Fruit fly (Drosophila melanogaster) whole organism, larva: ENCODE data around the gene sit.

Source experiments
- noc ChIP-seq: fragments of 200-800 bp; sonication (Bioruptor generic); optimal IDR thresholded peaks from 3 replicates; lab custom pipeline; 2019; ENCODE audit warnings: missing biosample characterization, mild to moderate bottlenecking, missing genetic modification characterization, moderate library complexity

Gene sit

DNA sequence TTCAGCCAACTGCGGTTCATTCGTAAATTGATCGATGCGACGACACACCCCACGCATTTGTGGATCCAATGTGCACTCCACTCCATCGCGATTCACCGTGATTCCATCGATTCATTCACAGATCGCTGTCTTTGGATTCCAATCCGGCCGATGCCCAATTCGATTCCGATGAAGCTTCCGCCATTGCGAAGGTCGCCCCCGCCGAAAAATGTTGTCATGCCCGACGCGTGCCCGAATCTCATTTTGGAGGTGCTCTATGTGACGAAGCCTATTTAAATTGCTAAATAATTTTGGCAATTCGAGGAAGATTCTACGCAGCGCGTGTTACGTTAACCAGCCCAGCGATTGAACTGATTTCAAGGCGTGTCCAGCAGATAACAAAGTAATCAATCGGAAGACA, 21.7 kb downstream of the sit start:
- no peak for TF ChIP-seq noc (tag; lab: Kevin White, UChicago)

- no peak for TF ChIP-seq noc (tag; lab: Kevin White, UChicago)
These were observed 22.6 kb downstream of the sit start, which contains the start of gene CG5326 for dm6 chr3R:22539762-22540161. CG5326 (minus strand) TSS chr3R:22539919.

- no peak for TF ChIP-seq noc (tag; lab: Kevin White, UChicago)
These were observed 23.5 kb downstream of the sit start for dm6 chr3R:22538877-22539276.

DNA sequence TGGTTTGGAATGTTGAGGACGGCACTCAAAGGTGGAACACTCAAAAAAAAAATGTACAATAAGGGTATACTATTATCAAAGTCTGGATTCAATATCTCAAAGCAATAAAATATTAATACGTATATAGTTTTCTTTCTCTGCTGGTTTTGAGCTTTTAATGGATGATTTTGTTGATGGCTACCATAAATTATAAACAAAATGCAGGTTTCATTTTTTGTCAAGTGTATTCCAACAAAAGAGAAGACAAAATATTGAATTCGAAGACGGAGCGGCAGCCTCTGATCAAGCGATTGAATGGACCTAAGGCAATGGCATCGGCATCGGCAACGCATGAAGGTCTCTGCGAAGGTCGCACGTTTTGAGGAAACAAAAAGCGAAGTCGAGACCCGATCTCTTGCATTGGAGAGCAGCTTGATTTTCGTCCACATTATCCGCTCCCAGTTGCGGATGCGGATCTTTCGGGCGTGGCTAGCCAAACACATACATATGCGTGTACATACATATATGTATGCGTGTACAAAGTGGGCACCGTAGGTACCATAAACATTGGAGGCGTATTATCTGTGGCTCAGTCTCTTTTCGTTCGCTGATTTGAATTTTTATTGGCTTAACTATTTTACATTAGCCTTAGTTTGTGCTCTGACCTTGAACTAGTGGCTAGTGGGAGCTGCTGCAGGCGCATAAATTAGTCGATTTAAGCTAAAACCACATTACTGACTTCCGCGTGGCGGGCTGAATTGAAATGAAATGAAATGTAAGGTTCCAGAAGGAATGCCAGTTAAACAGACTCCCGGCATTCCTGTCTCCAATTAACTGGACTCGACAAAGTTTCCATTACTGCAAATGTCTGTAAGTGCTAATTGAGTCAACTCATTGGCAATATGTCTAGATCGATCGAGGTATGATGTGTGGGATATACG, 25.6 kb downstream of the sit start:
- TF ChIP-seq noc (tag; lab: Kevin White, UChicago): peak; percentile 18

dm6 chr3R:22535945-22536344, 26.4 kb downstream of the sit start:
- TF ChIP-seq noc (tag; lab: Kevin White, UChicago): no peak

- no peak for TF ChIP-seq noc (tag; lab: Kevin White, UChicago)
These were observed 28.1 kb downstream of the sit start for dm6 chr3R:22533973-22534931.

dm6 chr3R:22531801-22532200, 30.6 kb downstream of the sit start, which contains the start of gene CG33093:
CG33093 (minus strand) TSS chr3R:22531922.
- no peak for TF ChIP-seq noc (tag; lab: Kevin White, UChicago)

DNA sequence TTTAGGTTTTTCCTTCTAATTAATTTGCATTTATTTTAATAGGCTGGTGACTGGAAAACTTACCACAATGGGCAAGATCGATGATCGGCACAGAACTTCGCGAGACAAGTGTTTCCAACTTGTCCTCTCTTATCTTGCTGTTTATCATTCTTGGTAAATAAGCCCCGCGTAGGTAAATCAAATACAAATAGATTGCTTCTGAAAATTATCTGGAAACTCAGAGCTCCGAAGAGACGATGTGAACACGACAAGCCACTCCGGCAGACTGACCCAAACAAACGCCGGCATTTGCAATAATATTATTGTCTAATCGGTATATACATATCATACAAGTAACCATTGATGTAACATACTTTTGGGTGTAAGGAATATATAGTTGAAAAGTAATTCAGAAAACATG, 32.1 kb downstream of the sit start, which contains the start of gene CG33099:
Gene CG33099 (minus strand): TSS at position 268 of the 400 bp plus-strand sequence.
- TF ChIP-seq noc (tag; lab: Kevin White, UChicago): peak; percentile 65

DNA sequence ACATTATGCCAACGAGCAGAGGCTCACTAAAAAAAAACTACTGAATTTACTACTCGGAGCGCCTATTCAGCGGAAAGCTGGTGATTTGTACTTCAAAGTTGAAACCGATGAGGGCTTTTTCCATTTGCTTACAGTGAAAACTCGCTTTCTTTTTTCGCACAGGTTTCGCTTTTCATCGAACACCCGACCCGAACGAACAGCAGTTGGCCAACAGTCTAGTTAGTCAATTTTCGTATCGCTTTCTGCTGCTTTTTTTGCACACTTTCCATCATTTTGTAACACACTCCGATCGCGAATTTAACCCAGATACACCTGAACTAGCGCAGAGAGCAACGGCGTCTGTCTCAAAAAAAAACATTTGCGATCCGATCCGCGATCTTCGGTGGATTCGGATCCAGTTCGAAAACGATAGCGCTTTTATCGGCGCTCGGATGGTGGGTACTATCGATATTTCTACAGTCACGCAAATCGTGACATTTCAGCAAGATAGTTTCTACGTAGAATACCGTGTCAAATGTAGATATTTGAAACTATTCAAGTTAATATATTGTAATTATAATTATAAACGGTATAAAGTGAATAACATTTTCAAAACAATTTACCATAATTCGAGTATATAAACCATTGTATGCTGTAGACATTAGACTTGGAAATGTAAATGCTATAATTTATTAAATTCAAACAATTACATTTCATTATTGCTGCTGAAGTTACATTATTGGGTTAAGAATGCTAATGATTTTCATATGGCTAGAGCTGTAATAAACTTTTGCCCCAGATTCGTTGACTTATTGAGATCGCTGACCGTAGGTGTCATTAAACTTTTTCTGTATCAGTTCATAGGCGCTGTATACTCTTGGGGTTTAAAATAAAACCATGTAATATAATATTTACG, 33.9 kb downstream of the sit start, which contains the start of gene CG5346:
Gene CG5346 (minus strand): TSS at position 400 of the 895 bp plus-strand sequence.
- no peak for TF ChIP-seq noc (tag; lab: Kevin White, UChicago)

DNA sequence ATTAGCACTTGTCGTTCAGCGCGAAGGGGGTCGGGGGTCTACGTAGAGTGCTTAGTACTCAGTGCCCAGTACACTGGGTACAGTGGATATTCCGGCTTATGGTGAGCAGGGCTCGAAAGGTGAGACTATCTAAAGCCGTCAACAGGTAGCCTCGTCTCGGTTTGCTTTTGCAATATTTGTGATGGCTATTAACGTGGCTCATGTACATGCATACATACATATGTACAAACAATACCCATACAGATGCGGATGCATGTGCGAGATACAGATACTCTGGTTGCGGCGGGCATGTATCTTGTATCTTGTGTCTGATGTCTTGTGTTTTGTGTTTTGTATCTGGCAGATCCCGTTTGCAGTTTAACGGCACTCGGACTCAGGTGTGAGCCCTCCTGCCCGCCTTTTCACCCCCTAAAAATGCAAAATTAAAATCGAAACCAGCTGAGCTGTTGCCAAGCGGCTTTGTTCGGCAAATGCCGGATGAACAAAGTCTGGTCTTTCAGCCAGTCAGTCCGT, 34.7 kb downstream of the sit start:
- no peak for TF ChIP-seq noc (tag; lab: Kevin White, UChicago)

DNA sequence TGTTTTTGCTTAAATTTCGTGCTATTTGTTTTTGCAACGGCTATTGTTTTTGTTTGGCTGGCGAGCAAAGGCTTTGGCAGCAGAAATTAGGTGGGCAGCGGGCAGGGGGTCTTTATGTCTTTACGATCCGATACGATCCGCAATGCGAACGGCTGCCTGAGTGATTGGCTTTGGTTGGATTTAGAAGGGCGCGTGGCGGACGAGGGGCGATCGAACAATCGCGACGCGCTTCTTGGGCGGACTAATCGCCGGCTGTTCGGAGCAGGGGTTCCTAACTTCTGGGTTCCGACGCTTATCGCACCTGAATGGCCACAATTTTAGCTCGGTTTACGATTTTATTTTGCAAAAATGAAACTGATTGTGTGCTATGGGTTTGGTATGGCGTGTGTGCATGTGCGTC, 35.2 kb downstream of the sit start:
- TF ChIP-seq noc (tag; lab: Kevin White, UChicago): peak; percentile 30

DNA sequence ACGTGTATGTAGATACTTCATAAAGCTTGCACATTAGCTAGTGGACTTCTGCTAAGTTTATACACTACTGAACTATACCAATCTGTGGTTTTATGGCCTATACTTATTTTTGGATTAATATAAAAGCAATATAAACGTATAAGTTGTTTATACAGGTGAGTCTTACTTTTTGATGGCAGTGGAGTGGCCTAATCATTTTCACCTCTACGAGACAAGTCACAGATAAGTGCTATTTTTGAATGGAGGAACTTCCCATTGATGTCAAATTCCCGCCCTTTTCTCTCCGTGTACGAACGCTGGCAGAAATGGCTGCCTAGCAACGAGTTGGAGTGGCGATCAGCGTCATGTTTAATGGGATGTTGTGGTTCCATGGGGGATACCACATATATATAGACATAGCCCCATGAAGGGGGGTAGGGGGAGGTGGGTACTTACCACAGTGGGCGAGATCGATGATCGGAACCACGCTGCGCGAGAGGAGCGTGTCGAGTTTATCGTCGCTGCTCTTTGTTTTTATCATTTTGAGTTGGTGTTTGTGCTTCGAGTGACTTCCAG, 35.9 kb downstream of the sit start:
- peak; percentile 33 for TF ChIP-seq noc (tag; lab: Kevin White, UChicago)

DNA sequence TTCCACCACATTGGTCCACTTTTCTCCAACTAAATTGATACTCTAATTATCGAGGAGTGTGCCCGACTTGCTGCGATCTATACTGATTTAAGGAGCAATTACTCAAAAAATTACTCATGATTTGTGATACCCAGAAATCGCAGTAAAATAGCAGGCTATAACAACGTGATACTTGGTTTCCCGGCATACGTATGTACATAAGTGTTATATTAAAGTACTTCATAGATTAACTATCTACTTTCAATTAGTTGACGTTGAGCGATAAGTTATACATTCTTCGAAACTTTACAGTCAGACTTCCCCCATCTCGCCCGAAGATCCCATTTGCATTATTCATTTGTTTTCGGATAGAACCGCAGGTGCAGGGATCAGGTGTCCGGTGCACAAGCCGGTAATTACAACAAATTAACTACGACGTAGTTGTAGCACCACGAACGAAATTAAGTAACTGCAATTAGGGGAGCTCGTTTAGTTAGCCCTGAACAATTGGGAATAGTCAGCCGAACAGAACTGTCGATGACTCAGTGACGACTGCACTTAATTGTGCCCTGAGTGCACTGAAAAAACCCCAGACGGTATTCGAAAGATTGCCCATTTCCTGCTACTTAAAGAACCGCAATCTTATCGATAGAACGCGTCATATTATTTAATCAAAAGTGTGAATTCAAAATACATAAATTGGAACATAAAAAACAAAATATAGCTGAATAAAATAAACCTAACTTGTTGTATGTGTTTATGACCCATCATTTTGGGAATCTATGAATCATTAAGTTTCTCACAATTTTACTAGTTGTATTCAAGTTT, 36.6 kb downstream of the sit start:
- TF ChIP-seq noc (tag; lab: Kevin White, UChicago): peak; percentile 33
